Worm (Caenorhabditis elegans) whole organism, L2 larva: ENCODE results near the gene unc-58.

ENCODE experiments used
- C34F6.9 ChIP-seq: fragments of 150-350 bp; optimal IDR thresholded peaks from 2 replicates; lab custom pipeline; 2014; ENCODE audit warnings: missing biosample characterization, missing genetic modification characterization
- F13H6.1 ChIP-seq: sonication (generic microtip); optimal IDR thresholded peaks from 2 replicates; lab custom pipeline; 2016; ENCODE audit warnings: missing genetic modification characterization, missing compliant biosample characterization
- R02D3.7 ChIP-seq: fragments of 150-350 bp; optimal IDR thresholded peaks from 2 replicates; lab custom pipeline; 2014; ENCODE audit warnings: missing biosample characterization, missing genetic modification characterization
- Y55F3AM.14 ChIP-seq: fragments of 200-800 bp; sonication (Bioruptor generic); optimal IDR thresholded peaks from 2 replicates; lab custom pipeline; 2018; ENCODE audit warnings: mild to moderate bottlenecking, missing genetic modification characterization, missing compliant biosample characterization
- ZK546.5 ChIP-seq: sonication (generic microtip); optimal IDR thresholded peaks from 2 replicates; lab custom pipeline; 2017; ENCODE audit warnings: missing biosample characterization, missing genetic modification characterization
- alr-1 ChIP-seq: fragments of 150-350 bp; optimal IDR thresholded peaks from 2 replicates; lab custom pipeline; 2014; ENCODE audit warnings: missing biosample characterization, missing genetic modification characterization
- aly-2 ChIP-seq: fragments of 150-350 bp; optimal IDR thresholded peaks from 2 replicates; lab custom pipeline; 2014; ENCODE audit warnings: missing biosample characterization, missing genetic modification characterization
- ama-1 ChIP-seq: fragments of 150-350 bp; optimal IDR thresholded peaks from 2 replicates; lab custom pipeline; 2018; ENCODE audit warnings: inconsistent platforms
- blmp-1 ChIP-seq: sonication (generic microtip); optimal IDR thresholded peaks from 2 replicates; lab custom pipeline; 2017; ENCODE audit warnings: missing genetic modification characterization, mild to moderate bottlenecking, missing compliant biosample characterization, antibody characterized with exemption, moderate library complexity; ENCODE audit not compliant: insufficient read depth
- ceh-16 ChIP-seq: fragments of 150-350 bp; optimal IDR thresholded peaks from 2 replicates; lab custom pipeline; 2014; ENCODE audit warnings: missing biosample characterization, missing genetic modification characterization
- ceh-82 ChIP-seq: fragments of 150-350 bp; optimal IDR thresholded peaks from 2 replicates; lab custom pipeline; 2014; ENCODE audit warnings: missing biosample characterization, missing genetic modification characterization
- crh-2 ChIP-seq: sonication (generic microtip); optimal IDR thresholded peaks from 2 replicates; lab custom pipeline; 2017; ENCODE audit warnings: missing biosample characterization, missing genetic modification characterization
- dmd-4 ChIP-seq: sonication (generic microtip); optimal IDR thresholded peaks from 2 replicates; lab custom pipeline; 2017; ENCODE audit warnings: missing biosample characterization, missing genetic modification characterization
- egl-27 ChIP-seq: sonication (generic microtip); optimal IDR thresholded peaks from 3 replicates; lab custom pipeline; 2017; ENCODE audit warnings: missing biosample characterization, missing genetic modification reagents, missing genetic modification characterization
- elt-1 ChIP-seq: fragments of 150-350 bp; optimal IDR thresholded peaks from 2 replicates; lab custom pipeline; 2014; ENCODE audit warnings: missing biosample characterization, missing genetic modification characterization
- elt-3 ChIP-seq: sonication (generic microtip); optimal IDR thresholded peaks from 2 replicates; lab custom pipeline; 2017; ENCODE audit warnings: missing biosample characterization, missing genetic modification characterization
- fos-1 ChIP-seq: fragments of 150-350 bp; optimal IDR thresholded peaks from 2 replicates; lab custom pipeline; 2014; ENCODE audit warnings: missing biosample characterization, missing genetic modification characterization
- gmeb-1 ChIP-seq: fragments of 150-350 bp; optimal IDR thresholded peaks from 2 replicates; lab custom pipeline; 2014; ENCODE audit warnings: missing biosample characterization, missing genetic modification characterization
- lin-11 ChIP-seq: fragments of 150-350 bp; sonication (generic microtip); optimal IDR thresholded peaks from 2 replicates; lab custom pipeline; 2014; ENCODE audit warnings: missing biosample characterization, missing genetic modification characterization, inconsistent platforms, mixed read lengths
- lin-13 ChIP-seq: fragments of 150-350 bp; optimal IDR thresholded peaks from 2 replicates; lab custom pipeline; 2014; ENCODE audit warnings: missing biosample characterization, missing genetic modification reagents, missing genetic modification characterization
- lin-39 ChIP-seq: fragments of 150-350 bp; optimal IDR thresholded peaks from 2 replicates; lab custom pipeline; 2014; ENCODE audit warnings: missing biosample characterization, missing genetic modification reagents, missing genetic modification characterization
- lsy-2 ChIP-seq, 2 experiments: fragments of 150-350 bp in 1 of 2; sonication (generic microtip) in 1 of 2; optimal IDR thresholded peaks; 2 replicates each; lab custom pipeline; 2014 to 2017; ENCODE audit warnings: missing biosample characterization in 2 of 2, missing genetic modification characterization in 2 of 2
- mab-5 ChIP-seq: fragments of 150-350 bp; optimal IDR thresholded peaks from 2 replicates; lab custom pipeline; 2014; ENCODE audit warnings: missing biosample characterization, missing genetic modification characterization
- mdl-1 ChIP-seq, 2 experiments: fragments of 150-350 bp in 1 of 2; sonication (generic microtip) in 1 of 2; optimal IDR thresholded peaks; 2 replicates each; lab custom pipeline; 2017; ENCODE audit warnings: missing biosample characterization in 2 of 2, missing genetic modification characterization in 2 of 2
- nhr-10 ChIP-seq: sonication (generic microtip); optimal IDR thresholded peaks from 2 replicates; lab custom pipeline; 2017; ENCODE audit warnings: missing biosample characterization, missing genetic modification characterization
- nhr-12 ChIP-seq: fragments of 150-350 bp; optimal IDR thresholded peaks from 2 replicates; lab custom pipeline; 2014; ENCODE audit warnings: missing biosample characterization, missing genetic modification characterization
- nhr-129 ChIP-seq: fragments of 150-350 bp; optimal IDR thresholded peaks from 2 replicates; lab custom pipeline; 2014; ENCODE audit warnings: missing biosample characterization, missing genetic modification characterization
- nhr-21 ChIP-seq: fragments of 150-350 bp; optimal IDR thresholded peaks from 2 replicates; lab custom pipeline; 2014; ENCODE audit warnings: missing biosample characterization, missing genetic modification characterization
- nhr-23 ChIP-seq: fragments of 150-350 bp; optimal IDR thresholded peaks from 2 replicates; lab custom pipeline; 2014; ENCODE audit warnings: missing biosample characterization, missing genetic modification reagents, missing genetic modification characterization
- nhr-237 ChIP-seq: fragments of 150-350 bp; optimal IDR thresholded peaks from 2 replicates; lab custom pipeline; 2014; ENCODE audit warnings: missing biosample characterization, missing genetic modification characterization
- nhr-25 ChIP-seq: fragments of 150-350 bp; sonication (generic microtip); optimal IDR thresholded peaks from 3 replicates; lab custom pipeline; 2014; ENCODE audit warnings: missing biosample characterization, missing genetic modification characterization
- nhr-6 ChIP-seq: fragments of 150-350 bp; optimal IDR thresholded peaks from 2 replicates; lab custom pipeline; 2014; ENCODE audit warnings: missing biosample characterization, missing genetic modification characterization
- peb-1 ChIP-seq: fragments of 150-350 bp; optimal IDR thresholded peaks from 2 replicates; lab custom pipeline; 2014; ENCODE audit warnings: missing biosample characterization, missing genetic modification characterization
- sem-4 ChIP-seq: fragments of 150-350 bp; optimal IDR thresholded peaks from 2 replicates; lab custom pipeline; 2014; ENCODE audit warnings: missing biosample characterization, missing genetic modification reagents, missing genetic modification characterization
- skn-1 ChIP-seq: sonication (generic microtip); optimal IDR thresholded peaks from 2 replicates; lab custom pipeline; 2017; ENCODE audit warnings: missing biosample characterization, missing genetic modification characterization
- sma-3 ChIP-seq: sonication (generic microtip); optimal IDR thresholded peaks from 2 replicates; lab custom pipeline; 2016; ENCODE audit warnings: missing genetic modification reagents, missing genetic modification characterization, missing compliant biosample characterization
- sma-9 ChIP-seq, 2 experiments: fragments of 150-350 bp in 1 of 2; sonication (generic microtip) in 1 of 2; optimal IDR thresholded peaks; 2 replicates each; lab custom pipeline; 2014 to 2016; ENCODE audit warnings: missing genetic modification characterization in 2 of 2, mild to moderate bottlenecking in 1 of 2, missing biosample characterization in 1 of 2, missing compliant biosample characterization in 1 of 2, missing genetic modification reagents in 1 of 2, moderate library complexity in 1 of 2
- snpc-4 ChIP-seq: fragments of 150-350 bp; optimal IDR thresholded peaks from 2 replicates; lab custom pipeline; 2014; ENCODE audit warnings: missing biosample characterization, missing genetic modification characterization
- unc-39 ChIP-seq: fragments of 150-350 bp; optimal IDR thresholded peaks from 2 replicates; lab custom pipeline; 2014; ENCODE audit warnings: missing biosample characterization, missing genetic modification characterization
- unc-55 ChIP-seq: fragments of 150-350 bp; sonication (generic microtip); optimal IDR thresholded peaks from 3 replicates; lab custom pipeline; 2014; ENCODE audit warnings: missing biosample characterization, missing genetic modification reagents, missing genetic modification characterization
- unc-62 ChIP-seq: fragments of 150-350 bp; optimal IDR thresholded peaks from 2 replicates; lab custom pipeline; 2014; ENCODE audit warnings: missing biosample characterization, missing genetic modification reagents, missing genetic modification characterization
- zag-1 ChIP-seq: fragments of 150-350 bp; optimal IDR thresholded peaks from 2 replicates; lab custom pipeline; 2014; ENCODE audit warnings: missing biosample characterization, missing genetic modification characterization
- ztf-1 ChIP-seq: fragments of 200-800 bp; sonication (Bioruptor generic); conservative IDR thresholded peaks from 2 replicates; pipeline ENCODE4 v1.3.6; 2022; ENCODE audit warnings: missing genetic modification characterization, missing compliant biosample characterization
- ztf-11 ChIP-seq: sonication (generic microtip); optimal IDR thresholded peaks from 2 replicates; lab custom pipeline; 2017; ENCODE audit warnings: missing biosample characterization, missing genetic modification characterization
- ztf-4 ChIP-seq: fragments of 150-350 bp; optimal IDR thresholded peaks from 2 replicates; lab custom pipeline; 2014; ENCODE audit warnings: missing biosample characterization, missing genetic modification characterization

unc-58 gene

ce11 chrX:10148235-10148872 is 15.4 kb upstream of the unc-58 start:
- no peak for TF ChIP-seq elt-3 (tag; lab: Kevin White, UChicago)
- no peak for TF ChIP-seq nhr-10 (tag; lab: Kevin White, UChicago)
- no peak for TF ChIP-seq lin-39 (tag; lab: Kevin White, UChicago)
- no peak for TF ChIP-seq ztf-4
- no peak for TF ChIP-seq dmd-4 (tag; lab: Kevin White, UChicago)
- no peak for TF ChIP-seq ceh-16 (tag; lab: Kevin White, UChicago)
- peak; percentile 42 for TF ChIP-seq F13H6.1 (tag; lab: Kevin White, UChicago)
- TF ChIP-seq mab-5 (tag; lab: Kevin White, UChicago), result no peak
- peak; percentile 23 for TF ChIP-seq sma-3 (GFP tag; lab: Kevin White, UChicago)
- peak; percentile 16 for TF ChIP-seq lin-13 (GFP tag; lab: Kevin White, UChicago)
- TF ChIP-seq unc-55 (GFP tag; lab: Kevin White, UChicago), result no peak
- no peak for TF ChIP-seq egl-27 (tag; lab: Kevin White, UChicago)
- no peak for TF ChIP-seq ama-1 (lab: Kevin White, UChicago)
- TF ChIP-seq nhr-25, result no peak
- TF ChIP-seq crh-2 (tag; lab: Kevin White, UChicago), result peak; percentile 45
- TF ChIP-seq aly-2 (tag; lab: Kevin White, UChicago), result no peak

ce11 chrX:10147236-10147635 is 14.3 kb upstream of the unc-58 start:
- peak; percentile 8 for TF ChIP-seq nhr-129 (tag; lab: Kevin White, UChicago)
- TF ChIP-seq unc-39, result no peak
- TF ChIP-seq lin-39 (tag; lab: Kevin White, UChicago), result no peak
- no peak for TF ChIP-seq unc-62
- TF ChIP-seq ceh-16 (tag; lab: Kevin White, UChicago), result no peak
- peak; percentile 21 for TF ChIP-seq nhr-25
- no peak for TF ChIP-seq nhr-10 (tag; lab: Kevin White, UChicago)
- TF ChIP-seq aly-2 (tag; lab: Kevin White, UChicago), result no peak
- TF ChIP-seq nhr-12 (tag; lab: Kevin White, UChicago), result no peak
- peak; percentile 34 for TF ChIP-seq blmp-1 (tag; lab: Kevin White, UChicago)
- no peak for TF ChIP-seq snpc-4
- TF ChIP-seq nhr-23 (tag; lab: Kevin White, UChicago), result no peak
- TF ChIP-seq alr-1 (tag; lab: Kevin White, UChicago), result no peak
- TF ChIP-seq nhr-21 (tag; lab: Kevin White, UChicago), result no peak
- no peak for TF ChIP-seq R02D3.7 (tag; lab: Kevin White, UChicago)
- no peak for TF ChIP-seq F13H6.1 (tag; lab: Kevin White, UChicago)

DNA sequence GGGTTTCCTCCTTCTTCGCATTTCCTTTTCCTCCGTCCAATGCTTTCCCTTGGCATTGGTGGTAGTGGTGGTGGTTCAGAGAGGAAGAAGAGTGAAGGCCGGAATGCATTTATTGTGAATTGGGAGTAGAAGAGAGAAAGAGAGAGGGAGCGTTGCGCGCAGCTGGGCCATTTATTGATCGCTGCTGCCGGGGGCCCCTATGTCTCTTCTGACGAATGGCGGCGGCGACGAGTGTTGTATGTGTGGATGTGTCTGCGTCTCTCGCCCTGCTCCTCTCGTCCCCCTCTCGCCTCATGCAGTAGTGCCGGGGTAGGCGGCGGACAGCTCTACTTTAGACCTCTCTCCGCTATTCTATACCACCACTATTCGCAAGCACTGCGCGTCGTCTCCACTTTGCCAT is 13.6 kb upstream of the unc-58 start, which contains the start of gene unc-115:
TSS of gene unc-115 (plus strand) at position 301 of the 400 bp plus-strand sequence.
- TF ChIP-seq blmp-1 (tag; lab: Kevin White, UChicago) (peak; percentile 76), gmeb-1 (tag; lab: Kevin White, UChicago) (no peak), aly-2 (tag; lab: Kevin White, UChicago) (no peak), nhr-21 (tag; lab: Kevin White, UChicago) (peak; percentile 52), egl-27 (tag; lab: Kevin White, UChicago) (peak; percentile 89), ztf-11 (tag; lab: Kevin White, UChicago) (peak; percentile 28), mdl-1 (tag; optimal IDR thresholded peaks at IDR 0.05; lab: Kevin White, UChicago) (peak; percentile 63 to 79), sma-9 (GFP tag; optimal IDR thresholded peaks at IDR 0.05; lab: Kevin White, UChicago) (peak; percentile 81), sma-9 (tag; optimal IDR thresholded peaks at IDR 0.05; lab: Kevin White, UChicago) (no peak), snpc-4 (peak; percentile 76), unc-39 (peak; percentile 50), zag-1 (peak; percentile 90), lin-39 (tag; lab: Kevin White, UChicago) (peak; percentile 73), ZK546.5 (tag; lab: Kevin White, UChicago) (no peak), lsy-2 (tag; optimal IDR thresholded peaks at IDR 0.05; lab: Kevin White, UChicago) (peak; percentile 49 to 70), peb-1 (peak; percentile 86), ceh-16 (tag; lab: Kevin White, UChicago) (peak; percentile 10), lin-11 (tag; lab: Kevin White, UChicago) (peak; percentile 72), sem-4 (tag; lab: Kevin White, UChicago) (peak; percentile 70), ztf-4 (peak; percentile 38), R02D3.7 (tag; lab: Kevin White, UChicago) (no peak), nhr-129 (tag; lab: Kevin White, UChicago) (peak; percentile 79), F13H6.1 (tag; lab: Kevin White, UChicago) (peak; percentile 93), nhr-23 (tag; lab: Kevin White, UChicago) (no peak), mab-5 (tag; lab: Kevin White, UChicago) (peak; percentile 81), fos-1 (peak; percentile 37), elt-3 (tag; lab: Kevin White, UChicago) (no peak), C34F6.9 (tag; lab: Kevin White, UChicago) (peak; percentile 69), elt-1 (tag; lab: Kevin White, UChicago) (no peak), Y55F3AM.14 (peak; percentile 40), sma-3 (GFP tag; lab: Kevin White, UChicago) (peak; percentile 65), ceh-82 (tag; lab: Kevin White, UChicago) (peak; percentile 6), ztf-1 (GFP tag; lab: Robert Waterston, UW) (no peak), unc-55 (GFP tag; lab: Kevin White, UChicago) (peak; percentile 92), skn-1 (tag; lab: Kevin White, UChicago) (no peak), unc-62 (peak; percentile 55), nhr-10 (tag; lab: Kevin White, UChicago) (no peak), nhr-237 (tag; lab: Kevin White, UChicago) (no peak), nhr-6 (tag; lab: Kevin White, UChicago) (peak; percentile 34)
